Worm (Caenorhabditis elegans): ENCODE results near the gene str-143.

DNA sequence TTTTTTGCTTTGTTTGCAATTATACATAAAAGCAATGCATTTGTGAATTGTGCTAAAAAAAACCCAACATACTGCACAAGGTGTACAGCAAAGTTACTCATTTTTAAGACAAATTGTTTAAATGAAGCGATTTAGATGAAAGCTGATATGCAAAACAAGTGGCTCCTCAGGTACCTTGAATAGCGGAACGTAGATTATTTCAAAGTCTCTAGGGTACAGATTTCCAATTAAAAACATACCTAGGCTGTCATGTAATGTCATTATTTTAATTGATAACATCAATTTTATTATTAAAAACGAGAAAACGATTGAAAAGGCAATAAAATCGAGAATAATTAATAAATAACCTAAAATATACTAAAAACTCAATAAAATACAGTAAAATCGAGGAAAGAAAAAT is 7.5 kb downstream of the str-143 start, which contains the start of gene str-139:
- TF ChIP-seq ceh-19 (GFP tag; optimal IDR thresholded peaks at IDR 0.05): no peak
- TF ChIP-seq pax-1 (tag; optimal IDR thresholded peaks at IDR 0.05): no peak
- no peak for TF ChIP-seq pha-4 (tag; optimal IDR thresholded peaks at IDR 0.05)
- TF ChIP-seq sox-4 (tag; optimal IDR thresholded peaks at IDR 0.05): no peak
- no peak for TF ChIP-seq odd-2 (tag; optimal IDR thresholded peaks at IDR 0.05)
- no peak for TF ChIP-seq K09A11.1 (tag; optimal IDR thresholded peaks at IDR 0.05; ENCODE audit: insufficient read depth)
- no peak for TF ChIP-seq rnt-1 (tag; optimal IDR thresholded peaks at IDR 0.05)
- TF ChIP-seq ceh-2 (tag; optimal IDR thresholded peaks at IDR 0.05): no peak
- TF ChIP-seq pqm-1 (tag; optimal IDR thresholded peaks at IDR 0.05): no peak
- no peak for TF ChIP-seq ama-1 (optimal IDR thresholded peaks at IDR 0.05)
- TF ChIP-seq sdc-2 (tag; optimal IDR thresholded peaks at IDR 0.05): no peak

All from whole organism, late embryonic.